Fruit fly (Drosophila melanogaster): ENCODE data around the gene CG43084.

The CG43084 gene

dm6 chr3L:15695195-15695594 lies 44.5 kb downstream of the CG43084 start:
- TF ChIP-seq noc (tag; optimal IDR thresholded peaks at IDR 0.05): no peak

DNA sequence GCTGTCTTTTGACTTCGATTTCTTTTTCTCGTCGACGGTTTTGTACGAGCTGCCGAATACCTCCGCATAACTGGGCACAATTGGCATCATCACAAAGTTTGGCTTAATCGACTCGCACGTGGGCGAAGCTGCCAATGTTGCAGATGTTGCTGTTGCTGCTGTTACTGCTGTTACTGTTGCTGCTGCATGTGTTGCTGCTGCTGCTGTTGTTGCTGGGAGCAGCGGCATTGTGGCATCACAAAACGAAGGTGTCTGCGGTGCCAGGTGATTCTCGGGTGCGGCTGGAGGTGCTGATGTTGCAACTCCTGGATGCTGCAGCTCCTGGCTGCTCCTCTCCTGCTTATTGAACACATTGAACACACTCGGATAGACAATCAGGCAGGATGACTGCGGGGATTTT lies 47.3 kb downstream of the CG43084 start:
- no peak for TF ChIP-seq noc (tag; optimal IDR thresholded peaks at IDR 0.05)

dm6 chr3L:15699626-15700337 lies 49.1 kb downstream of the CG43084 start, which contains the start of gene comm2:
comm2 (minus strand) TSS chr3L:15699850.
- no peak for TF ChIP-seq noc (tag; optimal IDR thresholded peaks at IDR 0.05)

DNA sequence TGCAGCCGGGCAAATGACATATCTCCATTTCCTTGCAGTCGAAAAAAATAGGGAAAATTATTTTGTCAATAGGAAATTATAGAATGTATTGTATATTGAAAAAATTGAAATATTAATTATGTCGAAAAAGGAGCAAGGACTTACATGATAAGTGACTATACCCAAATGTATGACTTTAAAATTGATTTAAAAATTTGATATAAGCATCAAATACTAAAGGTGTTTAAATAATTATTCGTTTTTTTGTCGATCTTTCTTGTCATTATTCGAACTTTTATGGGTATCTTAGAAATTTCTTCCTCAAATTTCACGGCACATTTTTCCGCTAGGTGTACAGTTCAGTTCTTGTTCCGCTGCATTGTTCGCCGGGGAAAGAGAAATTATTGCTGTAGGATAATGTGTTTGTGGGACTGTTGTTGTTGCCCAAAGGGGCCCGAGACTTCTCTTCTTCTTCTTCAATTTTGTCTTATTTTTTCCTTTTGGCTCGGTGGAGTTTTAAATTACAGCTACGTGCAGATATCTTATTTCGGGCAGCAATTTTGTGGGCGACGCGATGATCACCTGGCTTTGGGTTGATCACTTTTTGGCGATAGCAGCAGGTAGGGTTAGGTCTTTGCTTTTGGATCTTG lies 49.8 kb downstream of the CG43084 start:
- no peak for TF ChIP-seq noc (tag; optimal IDR thresholded peaks at IDR 0.05)

Data from whole organism, larva.